Fruit fly (Drosophila melanogaster) whole organism, embryonic: ENCODE data around the gene Gprk2.

Experiments used
- Atf6 ChIP-seq: fragments of 200-800 bp; sonication (Bioruptor generic); IDR thresholded peaks from 2 replicates; pipeline ENCODE4 v1.3.6; 2022; ENCODE audit warnings: missing biosample characterization, missing genetic modification characterization
- Bteb2 ChIP-seq: fragments of 200-800 bp; sonication (Bioruptor generic); optimal IDR thresholded peaks from 2 replicates; lab custom pipeline; 2016; ENCODE audit warnings: missing biosample characterization, missing genetic modification characterization
- CG15479 ChIP-seq: fragments of 200-800 bp; sonication (Bioruptor generic); optimal IDR thresholded peaks from 3 replicates; lab custom pipeline; 2019; ENCODE audit warnings: missing biosample characterization, mild to moderate bottlenecking, missing genetic modification characterization, moderate library complexity
- CG1602 ChIP-seq: fragments of 200-800 bp; sonication (Bioruptor generic); optimal IDR thresholded peaks from 3 replicates; lab custom pipeline; 2016; ENCODE audit warnings: missing biosample characterization, missing genetic modification characterization
- CG17612 ChIP-seq: fragments of 200-800 bp; sonication (Bioruptor generic); IDR thresholded peaks from 2 replicates; pipeline ENCODE4 v1.3.6; 2022; ENCODE audit warnings: missing biosample characterization, missing genetic modification characterization
- CG17802 ChIP-seq: fragments of 200-800 bp; sonication (Bioruptor generic); optimal IDR thresholded peaks from 2 replicates; lab custom pipeline; 2018; ENCODE audit warnings: missing biosample characterization, mild to moderate bottlenecking, missing genetic modification characterization, moderate library complexity
- CG17912 ChIP-seq: fragments of 200-800 bp; sonication (Bioruptor generic); optimal IDR thresholded peaks from 2 replicates; lab custom pipeline; 2018; ENCODE audit warnings: missing biosample characterization, mild to moderate bottlenecking, missing genetic modification characterization
- CG18476 ChIP-seq: fragments of 200-800 bp; sonication (Bioruptor generic); optimal IDR thresholded peaks from 2 replicates; lab custom pipeline; 2016; ENCODE audit warnings: missing biosample characterization, mild to moderate bottlenecking, missing genetic modification characterization
- CG3838 ChIP-seq: fragments of 200-800 bp; sonication (Bioruptor generic); optimal IDR thresholded peaks from 3 replicates; lab custom pipeline; 2016; ENCODE audit warnings: missing biosample characterization, missing genetic modification characterization
- CG3847 ChIP-seq: fragments of 200-800 bp; sonication (Bioruptor generic); IDR thresholded peaks from 2 replicates; pipeline ENCODE4 v1.3.6; 2022; ENCODE audit warnings: missing biosample characterization, missing genetic modification characterization
- CG7987 ChIP-seq: fragments of 200-800 bp; sonication (Bioruptor generic); optimal IDR thresholded peaks from 2 replicates; lab custom pipeline; 2018; ENCODE audit warnings: missing biosample characterization, mild to moderate bottlenecking, missing genetic modification characterization, moderate library complexity
- CG8765 ChIP-seq: fragments of 200-800 bp; sonication (Bioruptor generic); IDR thresholded peaks from 2 replicates; pipeline ENCODE4 v1.3.6; 2022; ENCODE audit warnings: missing biosample characterization, missing genetic modification characterization
- CG8944 ChIP-seq: fragments of 200-800 bp; sonication (Bioruptor generic); optimal IDR thresholded peaks from 3 replicates; lab custom pipeline; 2016; ENCODE audit warnings: missing biosample characterization, missing genetic modification characterization
- CoRest ChIP-seq: fragments of 200-800 bp; sonication (Bioruptor generic); optimal IDR thresholded peaks from 3 replicates; lab custom pipeline; 2018; ENCODE audit warnings: missing biosample characterization, mild to moderate bottlenecking, missing genetic modification characterization, moderate library complexity
- Dbx ChIP-seq: fragments of 200-800 bp; sonication (Bioruptor generic); IDR thresholded peaks from 3 replicates; pipeline ENCODE4 v1.3.6; 2022; ENCODE audit warnings: missing biosample characterization, missing genetic modification characterization
- Deaf1 ChIP-seq: fragments of 200-800 bp; optimal IDR thresholded peaks from 3 replicates; lab custom pipeline; 2019; ENCODE audit warnings: missing biosample characterization, mild to moderate bottlenecking, missing genetic modification characterization, moderate library complexity
- Hr3 ChIP-seq: fragments of 200-800 bp; sonication (Bioruptor generic); optimal IDR thresholded peaks from 3 replicates; lab custom pipeline; 2016; ENCODE audit warnings: missing biosample characterization, missing genetic modification characterization
- Mrtf ChIP-seq: fragments of 200-800 bp; sonication (Bioruptor generic); IDR thresholded peaks from 3 replicates; pipeline ENCODE4 v1.3.6; 2022; ENCODE audit warnings: missing biosample characterization, missing genetic modification characterization
- NK7.1 ChIP-seq: fragments of 200-800 bp; sonication (Bioruptor generic); optimal IDR thresholded peaks from 3 replicates; lab custom pipeline; 2016; ENCODE audit warnings: missing biosample characterization, missing genetic modification characterization
- Neu2 ChIP-seq: fragments of 200-800 bp; sonication (Bioruptor generic); optimal IDR thresholded peaks from 3 replicates; lab custom pipeline; 2016; ENCODE audit warnings: missing biosample characterization, missing genetic modification characterization, borderline replicate concordance
- Nf-YB ChIP-seq: fragments of 200-800 bp; sonication (Bioruptor generic); optimal IDR thresholded peaks from 3 replicates; lab custom pipeline; 2019; ENCODE audit warnings: missing biosample characterization, mild to moderate bottlenecking, missing genetic modification characterization, moderate library complexity
- Nf-YC ChIP-seq: fragments of 200-800 bp; optimal IDR thresholded peaks from 3 replicates; lab custom pipeline; 2019; ENCODE audit warnings: missing biosample characterization, mild to moderate bottlenecking, missing genetic modification characterization, moderate library complexity
- Spps ChIP-seq: fragments of 200-800 bp; sonication (Bioruptor generic); optimal IDR thresholded peaks from 2 replicates; lab custom pipeline; 2018; ENCODE audit warnings: missing biosample characterization, mild to moderate bottlenecking, missing genetic modification characterization
- Usf ChIP-seq: fragments of 200-800 bp; sonication (Bioruptor generic); optimal IDR thresholded peaks from 2 replicates; lab custom pipeline; 2017; ENCODE audit warnings: missing genotype, missing biosample characterization, missing genetic modification characterization
- ab ChIP-seq: fragments of 200-800 bp; sonication (Bioruptor generic); optimal IDR thresholded peaks from 2 replicates; lab custom pipeline; 2016; ENCODE audit warnings: missing biosample characterization, missing genetic modification characterization
- bab2 ChIP-seq: fragments of 200-800 bp; sonication (Bioruptor generic); optimal IDR thresholded peaks from 2 replicates; lab custom pipeline; 2016; ENCODE audit warnings: missing biosample characterization, missing genetic modification characterization
- bbx ChIP-seq: fragments of 200-800 bp; sonication (Bioruptor generic); IDR thresholded peaks from 2 replicates; pipeline ENCODE4 v1.3.6; 2022; ENCODE audit warnings: missing biosample characterization, missing genetic modification characterization; ENCODE audit not compliant: partially characterized antibody
- chinmo ChIP-seq: fragments of 200-800 bp; sonication (Bioruptor generic); IDR thresholded peaks from 4 replicates; pipeline ENCODE4 v1.3.6; 2022; ENCODE audit warnings: missing biosample characterization, missing genetic modification characterization; ENCODE audit not compliant: partially characterized antibody
- cwo ChIP-seq: fragments of 200-800 bp; sonication (Bioruptor generic); optimal IDR thresholded peaks from 3 replicates; lab custom pipeline; 2017; ENCODE audit warnings: missing biosample characterization, missing genetic modification characterization, mild to moderate bottlenecking, moderate library complexity, missing genetic modification reagents
- dm ChIP-seq: fragments of 200-800 bp; sonication (Bioruptor generic); optimal IDR thresholded peaks from 3 replicates; lab custom pipeline; 2016; ENCODE audit warnings: missing biosample characterization, missing genetic modification characterization
- fd102C ChIP-seq: fragments of 200-800 bp; sonication (Bioruptor generic); optimal IDR thresholded peaks from 2 replicates; lab custom pipeline; 2018; ENCODE audit warnings: missing biosample characterization, mild to moderate bottlenecking, missing genetic modification characterization, moderate library complexity
- fd3F ChIP-seq: fragments of 200-800 bp; sonication (Bioruptor generic); optimal IDR thresholded peaks from 2 replicates; lab custom pipeline; 2018; ENCODE audit warnings: missing biosample characterization, mild to moderate bottlenecking, missing genetic modification characterization, moderate library complexity
- fd64A ChIP-seq: fragments of 200-800 bp; sonication (Bioruptor generic); optimal IDR thresholded peaks from 3 replicates; lab custom pipeline; 2018; ENCODE audit warnings: missing biosample characterization, mild to moderate bottlenecking, missing genetic modification characterization
- fd96Cb ChIP-seq: fragments of 200-800 bp; sonication (Bioruptor generic); optimal IDR thresholded peaks from 2 replicates; lab custom pipeline; 2018; ENCODE audit warnings: missing biosample characterization, mild to moderate bottlenecking, missing genetic modification characterization, moderate library complexity
- fru ChIP-seq: fragments of >200 bp; optimal IDR thresholded peaks from 2 replicates; lab custom pipeline; 2017
- fu2 ChIP-seq: fragments of 200-800 bp; sonication (Bioruptor generic); optimal IDR thresholded peaks from 2 replicates; lab custom pipeline; 2016; ENCODE audit warnings: missing biosample characterization, missing genetic modification characterization
- ham ChIP-seq: fragments of 200-800 bp; sonication (Bioruptor generic); IDR thresholded peaks from 2 replicates; pipeline ENCODE4 v1.3.6; 2022; ENCODE audit warnings: missing biosample characterization, missing genetic modification characterization
- inv ChIP-seq: fragments of 200-800 bp; sonication (Bioruptor generic); IDR thresholded peaks from 2 replicates; pipeline ENCODE4 v1.3.6; 2022; ENCODE audit warnings: missing biosample characterization, missing genetic modification characterization; ENCODE audit not compliant: partially characterized antibody
- kni ChIP-seq: fragments of 200-800 bp; sonication (Bioruptor generic); optimal IDR thresholded peaks from 3 replicates; lab custom pipeline; 2017; ENCODE audit warnings: mild to moderate bottlenecking, missing biosample characterization, missing genetic modification reagents, missing genetic modification characterization
- lab ChIP-seq: fragments of 200-800 bp; sonication (Bioruptor generic); optimal IDR thresholded peaks from 3 replicates; lab custom pipeline; 2017; ENCODE audit warnings: missing biosample characterization, missing genetic modification characterization, mild to moderate bottlenecking, moderate library complexity, missing genetic modification reagents
- lola ChIP-seq, 3 experiments: fragments of >200 bp in 2 of 3; fragments of 200-800 bp in 1 of 3; sonication (Bioruptor generic) in 1 of 3; optimal IDR thresholded peaks; 2 replicates each; lab custom pipeline; 2017 to 2019; ENCODE audit warnings: missing biosample characterization in 3 of 3, missing genetic modification characterization in 3 of 3, mild to moderate bottlenecking in 1 of 3, moderate library complexity in 1 of 3
- lov ChIP-seq, 2 experiments: fragments of 200-800 bp in 1 of 2; fragments of >200 bp in 1 of 2; sonication (Bioruptor generic) in 1 of 2; IDR thresholded peaks in 1 of 2; optimal IDR thresholded peaks in 1 of 2; 2 replicates in 1 of 2; 3 replicates in 1 of 2; pipeline versions ENCODE4 v1.3.6 to Lab custom; 2017 to 2022; ENCODE audit warnings: missing biosample characterization in 1 of 2, missing genetic modification characterization in 1 of 2
- prd ChIP-seq, 3 experiments: fragments of >200 bp in 2 of 3; fragments of 200-800 bp in 1 of 3; sonication (Bioruptor generic) in 1 of 3; optimal IDR thresholded peaks in 2 of 3; IDR thresholded peaks in 1 of 3; 2 replicates in 2 of 3; 3 replicates in 1 of 3; pipeline versions ENCODE4 v1.3.6 to Lab custom; 2017 to 2022; ENCODE audit warnings: missing biosample characterization in 1 of 3, missing genetic modification characterization in 1 of 3
- psq ChIP-seq: fragments of 200-800 bp; sonication (Bioruptor generic); optimal IDR thresholded peaks from 2 replicates; lab custom pipeline; 2017; ENCODE audit warnings: missing biosample characterization, missing genetic modification characterization
- ro ChIP-seq: fragments of 200-800 bp; sonication (Bioruptor generic); IDR thresholded peaks from 2 replicates; pipeline ENCODE4 v1.3.6; 2022; ENCODE audit warnings: missing biosample characterization, missing genetic modification characterization
- unpg ChIP-seq: fragments of 200-800 bp; sonication (Bioruptor generic); optimal IDR thresholded peaks from 3 replicates; lab custom pipeline; 2018; ENCODE audit warnings: missing biosample characterization, mild to moderate bottlenecking, missing genetic modification characterization, moderate library complexity
- wek ChIP-seq: fragments of 200-800 bp; sonication (Bioruptor generic); optimal IDR thresholded peaks from 3 replicates; lab custom pipeline; 2018; ENCODE audit warnings: missing biosample characterization, mild to moderate bottlenecking, missing genetic modification characterization, moderate library complexity

The Gprk2 gene

DNA sequence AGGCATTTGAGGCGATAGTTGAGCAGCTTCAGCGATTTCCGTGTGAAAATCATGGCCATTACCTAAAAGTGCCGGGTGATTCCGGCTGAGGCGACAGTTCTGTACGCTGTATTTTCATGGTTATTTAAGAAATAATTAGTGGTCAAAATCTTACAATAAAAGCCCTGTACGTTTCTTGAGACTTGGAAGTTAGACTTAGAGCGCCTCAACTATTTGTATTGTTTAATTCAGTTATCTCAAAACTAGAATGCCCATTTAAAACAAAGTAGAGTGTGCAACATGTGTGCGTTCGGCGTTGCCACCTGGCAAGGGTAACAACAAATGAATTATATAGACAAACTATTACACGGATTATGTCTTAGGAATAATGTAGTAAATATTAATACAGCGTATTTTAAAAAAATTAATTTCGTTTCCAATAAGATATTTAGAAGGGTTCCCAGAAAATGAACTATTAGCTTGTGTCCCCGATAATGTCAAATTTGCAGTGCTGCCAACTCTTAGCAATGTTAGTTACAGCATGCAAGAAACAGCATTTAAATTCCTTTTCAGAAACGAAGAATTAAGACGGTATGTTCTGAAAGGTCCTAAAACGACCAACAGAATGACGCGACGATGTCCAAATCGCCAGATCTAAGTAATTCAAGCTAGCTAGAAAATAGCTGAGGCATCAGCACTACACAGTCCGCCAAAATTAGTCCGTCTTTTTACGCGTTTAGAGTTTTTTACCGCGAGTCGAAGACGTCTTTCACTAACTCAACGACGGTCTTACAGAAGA is at the start of gene Gprk2 (continued):
- TF ChIP-seq Atf6 (peak; percentile 100), CG3847 (GFP tag; lab: Robert Waterston, UW) (peak; percentile 100), CG17912 (GFP tag; lab: Kevin White, UChicago) (peak; percentile 91), NK7.1 (GFP tag; lab: Kevin White, UChicago) (peak; percentile 100), CG7987 (GFP tag; lab: Kevin White, UChicago) (peak; percentile 99), Nf-YB (GFP tag; lab: Kevin White, UChicago) (peak; percentile 93), Hr3 (GFP tag; lab: Kevin White, UChicago) (peak; percentile 100), fd64A (peak; percentile 100), Dbx (GFP tag; lab: Robert Waterston, UW) (peak; percentile 100), psq (GFP tag; lab: Kevin White, UChicago) (peak; percentile 97), fru (lab: Kevin White, UChicago) (no peak), lola (GFP tag; optimal IDR thresholded peaks at IDR 0.05; lab: Kevin White, UChicago) (peak in 1 of 3 experiments; percentile 99), inv (GFP tag; lab: Robert Waterston, UW) (peak; percentile 22; the same call in 1 of the 2 replicates), fu2 (GFP tag; lab: Kevin White, UChicago) (peak; percentile 100), bab2 (GFP tag; lab: Kevin White, UChicago) (peak; percentile 100), CG17802 (tag; lab: Kevin White, UChicago) (peak; percentile 95), CoRest (peak; percentile 100), lov (optimal IDR thresholded peaks at IDR 0.05; lab: Kevin White, UChicago) (no peak), lov (GFP tag; IDR thresholded peaks at IDR 0.05; lab: Robert Waterston, UW) (peak; percentile 100), Nf-YC (tag; lab: Kevin White, UChicago) (peak; percentile 88), Usf (GFP tag; lab: Kevin White, UChicago) (peak; percentile 99), bbx (GFP tag; lab: Robert Waterston, UW) (no peak), Deaf1 (tag; lab: Kevin White, UChicago) (peak; percentile 92), fd3F (GFP tag; lab: Kevin White, UChicago) (peak; percentile 100), unpg (GFP tag; lab: Kevin White, UChicago) (peak; percentile 100), CG8765 (GFP tag; lab: Robert Waterston, UW) (peak; percentile 99), chinmo (GFP tag; lab: Robert Waterston, UW) (no peak), ham (GFP tag; lab: Robert Waterston, UW) (peak; percentile 99), CG1602 (GFP tag; lab: Kevin White, UChicago) (peak; percentile 100), prd (optimal IDR thresholded peaks at IDR 0.05; lab: Kevin White, UChicago) (no peak), prd (GFP tag; IDR thresholded peaks at IDR 0.05; lab: Robert Waterston, UW) (peak; percentile 100), Mrtf (GFP tag; lab: Robert Waterston, UW) (peak; percentile 100), dm (peak; percentile 100), CG15479 (GFP tag; lab: Kevin White, UChicago) (peak; percentile 35), CG17612 (GFP tag; lab: Robert Waterston, UW) (peak; percentile 100), CG8944 (GFP tag; lab: Kevin White, UChicago) (peak; percentile 100), Spps (tag; lab: Kevin White, UChicago) (peak; percentile 99), Neu2 (GFP tag; lab: Kevin White, UChicago) (peak; percentile 98), fd102C (peak; percentile 95), fd96Cb (tag; lab: Kevin White, UChicago) (peak; percentile 100), ro (GFP tag; lab: Robert Waterston, UW) (peak; percentile 99), cwo (GFP tag; lab: Kevin White, UChicago) (peak; percentile 99), Bteb2 (peak; percentile 100), wek (peak; percentile 97), CG18476 (peak; percentile 100), kni (GFP tag; lab: Kevin White, UChicago) (peak; percentile 16), ab (peak; percentile 99), CG3838 (peak; percentile 99), lab (GFP tag; lab: Kevin White, UChicago) (peak; percentile 100)
